Fruit fly (Drosophila melanogaster): Measurements from ENCODE around the gene pths.
A peak's percentile ranks its signal among the peaks of the same experiment; 100 is the strongest.

The pths gene

DNA sequence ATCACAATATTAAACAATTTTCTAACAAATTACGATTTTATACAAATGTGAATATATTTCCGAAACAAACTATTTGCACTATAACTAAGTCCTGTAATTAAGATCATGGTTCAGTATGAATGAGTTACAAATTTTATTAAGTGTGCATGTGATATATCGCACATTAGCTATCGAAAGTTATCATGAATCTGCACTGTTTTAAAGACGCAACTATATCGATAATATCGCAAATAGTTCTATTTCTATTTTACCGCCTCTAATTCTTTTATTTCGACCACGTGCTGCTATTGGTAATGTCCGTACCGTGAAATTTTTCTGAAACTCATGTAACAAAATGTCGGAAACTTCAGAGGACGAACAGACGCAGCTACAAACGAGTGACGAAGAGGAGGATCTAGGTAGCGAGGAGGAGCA lies at the start of gene pths (continued):
- TF ChIP-seq otp (GFP tag; IDR thresholded peaks at IDR 0.05) (no peak), CG31388 (GFP tag; optimal IDR thresholded peaks at IDR 0.05) (no peak), CG33557 (GFP tag; optimal IDR thresholded peaks at IDR 0.05) (no peak), CG15479 (GFP tag; optimal IDR thresholded peaks at IDR 0.05) (no peak), CG12236 (GFP tag; optimal IDR thresholded peaks at IDR 0.05) (no peak), emc (GFP tag; optimal IDR thresholded peaks at IDR 0.05) (no peak), unpg (GFP tag; optimal IDR thresholded peaks at IDR 0.05) (no peak), Hand (GFP tag; optimal IDR thresholded peaks at IDR 0.05) (no peak), CG3726 (GFP tag; IDR thresholded peaks at IDR 0.05) (no peak), en (GFP tag; optimal IDR thresholded peaks at IDR 0.05) (no peak), usp (GFP tag; optimal IDR thresholded peaks at IDR 0.05) (no peak), pita (GFP tag; optimal IDR thresholded peaks at IDR 0.05) (no peak), CG7839 (tag; optimal IDR thresholded peaks at IDR 0.05) (no peak), CG6272 (GFP tag; IDR thresholded peaks at IDR 0.05) (peak; percentile 42; the same call in 1 of the 2 replicates), CG8089 (GFP tag; optimal IDR thresholded peaks at IDR 0.05) (no peak), mam (GFP tag; optimal IDR thresholded peaks at IDR 0.05) (peak; percentile 79), CG5245 (GFP tag; optimal IDR thresholded peaks at IDR 0.05) (no peak), CG11560 (tag; IDR thresholded peaks at IDR 0.05) (no peak), CG7745 (tag; optimal IDR thresholded peaks at IDR 0.05) (no peak), Jarid2 (GFP tag; optimal IDR thresholded peaks at IDR 0.05) (no peak), hkb (optimal IDR thresholded peaks at IDR 0.05) (no peak), hkb (GFP tag; IDR thresholded peaks at IDR 0.05) (no peak), cg (GFP tag; optimal IDR thresholded peaks at IDR 0.05) (no peak), CG9932 (GFP tag; IDR thresholded peaks at IDR 0.05) (peak; percentile 82), CG34376 (GFP tag; optimal IDR thresholded peaks at IDR 0.05) (no peak), Hsf (GFP tag; optimal IDR thresholded peaks at IDR 0.05) (peak; percentile 67), D19A (tag; optimal IDR thresholded peaks at IDR 0.05) (no peak), CG6254 (GFP tag; optimal IDR thresholded peaks at IDR 0.05) (no peak), CG3163 (GFP tag; optimal IDR thresholded peaks at IDR 0.05) (peak; percentile 3), CG30431 (GFP tag; optimal IDR thresholded peaks at IDR 0.05) (no peak), zf30C (GFP tag; optimal IDR thresholded peaks at IDR 0.05) (no peak), fd3F (GFP tag; optimal IDR thresholded peaks at IDR 0.05) (no peak), CG7556 (GFP tag; optimal IDR thresholded peaks at IDR 0.05) (no peak), CG8765 (GFP tag; IDR thresholded peaks at IDR 0.05) (no peak), HHEX (GFP tag; optimal IDR thresholded peaks at IDR 0.05) (no peak), fru (optimal IDR thresholded peaks at IDR 0.05) (no peak), psq (GFP tag; optimal IDR thresholded peaks at IDR 0.05) (no peak), grau (tag; optimal IDR thresholded peaks at IDR 0.05) (peak; percentile 44), abd-A (tag; optimal IDR thresholded peaks at IDR 0.05) (no peak), Sry-β (GFP tag; optimal IDR thresholded peaks at IDR 0.05) (peak; percentile 2), p53 (GFP tag; optimal IDR thresholded peaks at IDR 0.05) (no peak), disco-r (GFP tag; optimal IDR thresholded peaks at IDR 0.05) (no peak), fd102C (GFP tag; optimal IDR thresholded peaks at IDR 0.05) (no peak), Myb (GFP tag; optimal IDR thresholded peaks at IDR 0.05) (peak; percentile 66), CG6683 (GFP tag; optimal IDR thresholded peaks at IDR 0.05) (no peak), sqz (GFP tag; optimal IDR thresholded peaks at IDR 0.05) (no peak), z (GFP tag; IDR thresholded peaks at IDR 0.05) (no peak), HLH4C (GFP tag; IDR thresholded peaks at IDR 0.05; ENCODE audit: partially characterized antibody) (peak; percentile 77), odd (GFP tag; optimal IDR thresholded peaks at IDR 0.05) (no peak), CG10654 (GFP tag; optimal IDR thresholded peaks at IDR 0.05) (peak; percentile 37), dmrt99B (tag; optimal IDR thresholded peaks at IDR 0.05) (no peak), CG18262 (tag; optimal IDR thresholded peaks at IDR 0.05) (no peak), CG17385 (GFP tag; optimal IDR thresholded peaks at IDR 0.05) (no peak)
